Worm (Caenorhabditis elegans) whole organism, young adult: ENCODE measurements around the gene gba-1.

Experiments
- C17E4.6 ChIP-seq: fragments of 200-800 bp; sonication (Bioruptor generic); IDR thresholded peaks from 2 replicates; pipeline ENCODE4 v1.3.6; 2022; ENCODE audit warnings: missing genetic modification reagents, missing genetic modification characterization, missing compliant biosample characterization
- D2030.7 ChIP-seq: fragments of 200-800 bp; sonication (Bioruptor generic); IDR thresholded peaks from 2 replicates; pipeline ENCODE4 v1.3.6; 2022; ENCODE audit warnings: missing genetic modification reagents, missing genetic modification characterization, missing compliant biosample characterization
- F22D6.2 ChIP-seq: sonication (generic microtip); optimal IDR thresholded peaks from 2 replicates; lab custom pipeline; 2016; ENCODE audit warnings: mild to moderate bottlenecking, missing genetic modification characterization, missing compliant biosample characterization
- F33H1.4 ChIP-seq: fragments of 200-800 bp; sonication (Bioruptor generic); IDR thresholded peaks from 2 replicates; pipeline ENCODE4 v1.3.6; 2022; ENCODE audit warnings: missing genetic modification reagents, missing genetic modification characterization, missing compliant biosample characterization
- F57A8.1 ChIP-seq: fragments of 200-800 bp; sonication (Bioruptor generic); optimal IDR thresholded peaks from 2 replicates; lab custom pipeline; 2018; ENCODE audit warnings: mild to moderate bottlenecking, missing genetic modification characterization, moderate library complexity, missing compliant biosample characterization
- K11D2.4 ChIP-seq: fragments of 200-800 bp; sonication (Bioruptor generic); IDR thresholded peaks from 2 replicates; pipeline ENCODE4 v1.3.6; 2022; ENCODE audit warnings: missing genetic modification reagents, missing genetic modification characterization, missing compliant biosample characterization
- Y53F4B.3 ChIP-seq: fragments of 200-800 bp; sonication (Bioruptor generic); IDR thresholded peaks from 2 replicates; pipeline ENCODE4 v1.3.6; 2022; ENCODE audit warnings: missing genetic modification reagents, missing genetic modification characterization, missing compliant biosample characterization
- Y53G8AR.9 ChIP-seq: fragments of 200-800 bp; sonication (Bioruptor generic); conservative IDR thresholded peaks from 2 replicates; pipeline ENCODE4 v1.3.6; 2022; ENCODE audit warnings: missing genetic modification reagents, missing genetic modification characterization, missing compliant biosample characterization
- Y67H2A.10 ChIP-seq: fragments of 200-800 bp; sonication (Bioruptor generic); conservative IDR thresholded peaks from 2 replicates; pipeline ENCODE4 v1.3.6; 2022; ENCODE audit warnings: missing genetic modification reagents, missing genetic modification characterization, missing compliant biosample characterization
- akir-1 ChIP-seq: fragments of 200-800 bp; sonication (Bioruptor generic); optimal IDR thresholded peaks from 2 replicates; lab custom pipeline; 2018; ENCODE audit warnings: mild to moderate bottlenecking, missing genetic modification characterization, moderate library complexity, missing compliant biosample characterization
- attf-3 ChIP-seq: fragments of 200-800 bp; sonication (Bioruptor generic); conservative IDR thresholded peaks from 2 replicates; pipeline ENCODE4 v1.3.6; 2022; ENCODE audit warnings: missing genetic modification reagents, missing genetic modification characterization, missing compliant biosample characterization
- bed-2 ChIP-seq: fragments of 200-800 bp; sonication (Bioruptor generic); IDR thresholded peaks from 2 replicates; pipeline ENCODE4 v1.3.6; 2022; ENCODE audit warnings: missing genetic modification reagents, missing genetic modification characterization, missing compliant biosample characterization
- ccch-3 ChIP-seq: fragments of 200-800 bp; sonication (Bioruptor generic); optimal IDR thresholded peaks from 2 replicates; lab custom pipeline; 2018; ENCODE audit warnings: mild to moderate bottlenecking, missing genetic modification characterization, missing compliant biosample characterization
- cebp-1 ChIP-seq, 2 experiments: fragments of 200-800 bp in 1 of 2; sonication (Bioruptor generic) in 1 of 2; sonication (generic microtip) in 1 of 2; IDR thresholded peaks in 1 of 2; optimal IDR thresholded peaks in 1 of 2; 2 replicates each; pipeline versions ENCODE4 v1.3.6 to Lab custom; 2017 to 2022; ENCODE audit warnings: missing compliant biosample characterization in 2 of 2, missing genetic modification characterization in 2 of 2, mild to moderate bottlenecking in 1 of 2, missing genetic modification reagents in 1 of 2, moderate library complexity in 1 of 2
- ceh-27 ChIP-seq: fragments of 200-800 bp; sonication (Bioruptor generic); optimal IDR thresholded peaks from 2 replicates; lab custom pipeline; 2018; ENCODE audit warnings: mild to moderate bottlenecking, missing genetic modification characterization, moderate library complexity, missing compliant biosample characterization
- ceh-40 ChIP-seq: fragments of 200-800 bp; sonication (Bioruptor generic); IDR thresholded peaks from 2 replicates; pipeline ENCODE4 v1.3.6; 2022; ENCODE audit warnings: missing genetic modification characterization, missing compliant biosample characterization
- ceh-58 ChIP-seq: fragments of 200-800 bp; sonication (Bioruptor generic); IDR thresholded peaks from 2 replicates; pipeline ENCODE4 v1.3.6; 2022; ENCODE audit warnings: missing genetic modification characterization, missing compliant biosample characterization
- ceh-79 ChIP-seq: sonication (generic microtip); optimal IDR thresholded peaks from 2 replicates; lab custom pipeline; 2017; ENCODE audit warnings: mild to moderate bottlenecking, missing genetic modification characterization, missing compliant biosample characterization
- dpff-1 ChIP-seq: sonication (generic microtip); optimal IDR thresholded peaks from 2 replicates; lab custom pipeline; 2017; ENCODE audit warnings: mild to moderate bottlenecking, missing genetic modification characterization, missing compliant biosample characterization
- egrh-3 ChIP-seq: fragments of 200-800 bp; sonication (Bioruptor generic); IDR thresholded peaks from 2 replicates; pipeline ENCODE4 v1.3.6; 2022; ENCODE audit warnings: missing genetic modification reagents, missing genetic modification characterization, missing compliant biosample characterization
- hlh-12 ChIP-seq: sonication (generic microtip); optimal IDR thresholded peaks from 2 replicates; lab custom pipeline; 2016; ENCODE audit warnings: missing genetic modification characterization, missing compliant biosample characterization
- lag-1 ChIP-seq: fragments of 200-800 bp; sonication (Bioruptor generic); IDR thresholded peaks from 2 replicates; pipeline ENCODE4 v1.3.6; 2022; ENCODE audit warnings: missing genetic modification reagents, missing genetic modification characterization, missing compliant biosample characterization
- lin-26 ChIP-seq: fragments of 200-800 bp; sonication (Bioruptor generic); IDR thresholded peaks from 2 replicates; pipeline ENCODE4 v1.3.6; 2022; ENCODE audit warnings: missing genetic modification reagents, missing genetic modification characterization, missing compliant biosample characterization
- lsl-1 ChIP-seq: fragments of 200-800 bp; sonication (Bioruptor generic); optimal IDR thresholded peaks from 2 replicates; lab custom pipeline; 2018; ENCODE audit warnings: mild to moderate bottlenecking, missing genetic modification characterization, moderate library complexity, missing compliant biosample characterization
- lsy-27 ChIP-seq: sonication (generic microtip); optimal IDR thresholded peaks from 2 replicates; lab custom pipeline; 2017; ENCODE audit warnings: missing genetic modification characterization, mild to moderate bottlenecking, missing compliant biosample characterization, antibody characterized with exemption, missing genotype, borderline replicate concordance; ENCODE audit not compliant: insufficient read depth
- mcd-1 ChIP-seq: fragments of 200-800 bp; sonication (Bioruptor generic); IDR thresholded peaks from 2 replicates; pipeline ENCODE4 v1.3.6; 2022; ENCODE audit warnings: missing genetic modification reagents, missing genetic modification characterization, missing compliant biosample characterization
- mel-28 ChIP-seq: sonication (generic microtip); optimal IDR thresholded peaks from 2 replicates; lab custom pipeline; 2016; ENCODE audit warnings: borderline replicate concordance, mild to moderate bottlenecking, missing genetic modification characterization, missing compliant biosample characterization
- nfya-2 ChIP-seq: fragments of 200-800 bp; sonication (Bioruptor generic); IDR thresholded peaks from 2 replicates; pipeline ENCODE4 v1.3.6; 2022; ENCODE audit warnings: missing genetic modification reagents, missing genetic modification characterization, missing compliant biosample characterization
- nhr-80 ChIP-seq: sonication (generic microtip); optimal IDR thresholded peaks from 2 replicates; lab custom pipeline; 2016; ENCODE audit warnings: missing genetic modification characterization, missing compliant biosample characterization
- nhr-90 ChIP-seq: sonication (generic microtip); optimal IDR thresholded peaks from 2 replicates; lab custom pipeline; 2016; ENCODE audit warnings: missing genotype, mild to moderate bottlenecking, missing genetic modification characterization, missing compliant biosample characterization
- pbrm-1 ChIP-seq: fragments of 200-800 bp; sonication (Bioruptor generic); IDR thresholded peaks from 2 replicates; pipeline ENCODE4 v1.3.6; 2022; ENCODE audit warnings: missing genetic modification reagents, missing genetic modification characterization, missing compliant biosample characterization
- rcor-1 ChIP-seq: fragments of 200-800 bp; sonication (Bioruptor generic); IDR thresholded peaks from 2 replicates; pipeline ENCODE4 v1.3.6; 2022; ENCODE audit warnings: missing genetic modification reagents, missing genetic modification characterization, missing compliant biosample characterization
- rec-8 ChIP-seq, 2 experiments: sonication (generic microtip); optimal IDR thresholded peaks; 2 replicates each; lab custom pipeline; 2016; ENCODE audit warnings: mild to moderate bottlenecking in 2 of 2, missing genetic modification characterization in 2 of 2, missing genetic modification reagents in 2 of 2, missing genotype in 2 of 2, missing biosample characterization in 1 of 2, missing compliant biosample characterization in 1 of 2, moderate library complexity in 1 of 2
- rpc-1 ChIP-seq, 2 experiments: fragments of 150-350 bp in 1 of 2; sonication (generic microtip) in 1 of 2; optimal IDR thresholded peaks; 2 replicates each; lab custom pipeline; 2014 to 2018; ENCODE audit warnings: missing biosample characterization in 1 of 2, missing genetic modification characterization in 1 of 2, missing genetic modification reagents in 1 of 2, missing genotype in 1 of 2
- sea-2 ChIP-seq: fragments of 200-800 bp; sonication (Bioruptor generic); IDR thresholded peaks from 2 replicates; pipeline ENCODE4 v1.3.6; 2022; ENCODE audit warnings: missing genetic modification characterization, missing compliant biosample characterization
- tbx-9 ChIP-seq: sonication (generic microtip); optimal IDR thresholded peaks from 2 replicates; lab custom pipeline; 2016; ENCODE audit warnings: borderline replicate concordance, missing genetic modification characterization, inconsistent platforms, missing compliant biosample characterization
- unc-130 ChIP-seq: sonication (generic microtip); optimal IDR thresholded peaks from 2 replicates; lab custom pipeline; 2016; ENCODE audit warnings: missing genetic modification reagents, missing genetic modification characterization, missing compliant biosample characterization
- xnd-1 ChIP-seq: sonication (generic microtip); optimal IDR thresholded peaks from 2 replicates; lab custom pipeline; 2016; ENCODE audit warnings: missing genotype, missing genetic modification reagents, missing genetic modification characterization, missing compliant biosample characterization
- zim-3 ChIP-seq: sonication (generic microtip); optimal IDR thresholded peaks from 2 replicates; lab custom pipeline; 2017; ENCODE audit warnings: mild to moderate bottlenecking, missing genetic modification characterization, moderate library complexity, missing compliant biosample characterization

Gene gba-1

ce11 chrII:2176688-2177087 lies at the start of gene gba-1:
Gene gba-1, plus strand, starts transcription at chrII:2176741.
- no peak for TF ChIP-seq mcd-1 (GFP tag; lab: Robert Waterston, UW)
- peak; percentile 38 for TF ChIP-seq nhr-80 (tag; lab: Kevin White, UChicago)

ce11 chrII:2130770-2131169 lies 45.8 kb upstream of the gba-1 start, which contains the start of gene sdz-28:
Gene sdz-28, plus strand, starts transcription at chrII:2131070.
- TF ChIP-seq tbx-9 (tag; lab: Kevin White, UChicago): no peak
- TF ChIP-seq bed-2: no peak
- TF ChIP-seq lsy-27: no peak

- TF ChIP-seq Y53F4B.3 (GFP tag; lab: Robert Waterston, UW) (no peak), attf-3 (GFP tag; lab: Robert Waterston, UW) (no peak), rpc-1 (optimal IDR thresholded peaks at IDR 0.05; lab: Kevin White, UChicago) (no peak), rpc-1 (tag; optimal IDR thresholded peaks at IDR 0.05; lab: Kevin White, UChicago) (no peak), pbrm-1 (GFP tag; lab: Robert Waterston, UW) (no peak), akir-1 (GFP tag; lab: Kevin White, UChicago) (no peak), xnd-1 (tag; lab: Kevin White, UChicago) (no peak), D2030.7 (GFP tag; lab: Robert Waterston, UW) (no peak), F33H1.4 (GFP tag; lab: Robert Waterston, UW) (no peak), sea-2 (GFP tag; lab: Robert Waterston, UW) (no peak), ceh-79 (no peak), lin-26 (GFP tag; lab: Robert Waterston, UW) (no peak), C17E4.6 (GFP tag; lab: Robert Waterston, UW) (no peak), Y67H2A.10 (GFP tag; lab: Robert Waterston, UW) (no peak), nhr-90 (tag; lab: Kevin White, UChicago) (no peak), ceh-27 (no peak), nfya-2 (no peak), K11D2.4 (GFP tag; lab: Robert Waterston, UW) (no peak), ceh-58 (GFP tag; lab: Robert Waterston, UW) (no peak)
- TF ChIP-seq, all 124 proteins: peak for 0
Measured at ce11 chrII:2135604-2136003, 40.9 kb upstream of the gba-1 start, which contains the start of gene hpo-7. Gene hpo-7, minus strand, starts transcription at chrII:2135704.

- TF ChIP-seq zim-3 (tag; lab: Kevin White, UChicago) (no peak), F57A8.1 (GFP tag; lab: Kevin White, UChicago) (no peak), Y53F4B.3 (GFP tag; lab: Robert Waterston, UW) (no peak), cebp-1 (GFP tag; IDR thresholded peaks at IDR 0.05; lab: Robert Waterston, UW) (no peak), cebp-1 (tag; optimal IDR thresholded peaks at IDR 0.05; lab: Kevin White, UChicago) (no peak), xnd-1 (tag; lab: Kevin White, UChicago) (no peak), lsy-27 (no peak)
- TF ChIP-seq, all 124 proteins: peak for 0
Measured at ce11 chrII:2137235-2137634, 39.3 kb upstream of the gba-1 start, which contains the start of gene C40A11.4. Gene C40A11.4, plus strand, starts transcription at chrII:2137422.

ce11 chrII:2138901-2139300 lies 37.6 kb upstream of the gba-1 start:
- TF ChIP-seq unc-130 (GFP tag; lab: Kevin White, UChicago) (no peak), lag-1 (GFP tag; lab: Robert Waterston, UW) (no peak), ccch-3 (GFP tag; lab: Kevin White, UChicago) (no peak), ceh-58 (GFP tag; lab: Robert Waterston, UW) (no peak), F22D6.2 (tag; lab: Kevin White, UChicago) (no peak), egrh-3 (GFP tag; lab: Robert Waterston, UW) (no peak), rcor-1 (GFP tag; lab: Robert Waterston, UW) (no peak), mel-28 (no peak), Y53F4B.3 (GFP tag; lab: Robert Waterston, UW) (no peak), dpff-1 (tag; lab: Kevin White, UChicago) (no peak), pbrm-1 (GFP tag; lab: Robert Waterston, UW) (no peak), Y53G8AR.9 (GFP tag; lab: Robert Waterston, UW) (no peak), cebp-1 (GFP tag; IDR thresholded peaks at IDR 0.05; lab: Robert Waterston, UW) (no peak), cebp-1 (tag; optimal IDR thresholded peaks at IDR 0.05; lab: Kevin White, UChicago) (no peak), rec-8 (tag; optimal IDR thresholded peaks at IDR 0.05; lab: Kevin White, UChicago) (no peak), hlh-12 (tag; lab: Kevin White, UChicago) (no peak), lsl-1 (GFP tag; lab: Kevin White, UChicago) (no peak), ceh-40 (GFP tag; lab: Robert Waterston, UW) (no peak), bed-2 (no peak)
